Worm (Caenorhabditis elegans): Measurements from ENCODE around the gene T24E12.12.

DNA sequence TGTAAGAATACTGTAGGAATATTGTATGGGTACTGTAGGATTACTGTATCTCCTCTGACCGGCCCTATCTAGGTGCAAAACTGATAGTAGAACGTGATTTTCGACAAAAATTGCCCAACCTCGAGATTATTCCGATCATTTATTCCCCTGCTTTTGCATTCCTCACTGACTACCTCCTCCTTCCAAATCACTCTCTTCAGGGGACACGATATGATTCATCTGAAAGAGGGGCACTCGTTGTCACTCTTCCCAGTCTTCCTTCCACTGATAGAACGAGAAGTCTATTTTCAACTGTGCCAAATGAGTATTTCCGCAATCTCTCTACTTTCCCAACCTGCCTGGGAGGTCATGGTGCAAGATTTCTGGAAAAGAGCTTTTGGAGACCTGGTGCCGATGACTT, 19.4 kb upstream of the T24E12.12 start, which contains the start of gene F12E12.2:
- no peak for TF ChIP-seq dao-5 (tag; optimal IDR thresholded peaks at IDR 0.05)
- TF ChIP-seq W03F9.2 (tag; optimal IDR thresholded peaks at IDR 0.05): no peak

All from whole organism, L4/young adult.